Worm (Caenorhabditis elegans) whole organism, L4 larva: ENCODE results near the gene nuo-4.

Experiments
- F49E8.2 ChIP-seq: sonication (generic microtip); optimal IDR thresholded peaks from 2 replicates; lab custom pipeline; 2016; ENCODE audit warnings: missing compliant biosample characterization, mild to moderate bottlenecking, missing genetic modification characterization, borderline replicate concordance
- Y5F2A.4 ChIP-seq: fragments of 200-800 bp; sonication (Bioruptor generic); optimal IDR thresholded peaks from 2 replicates; lab custom pipeline; 2018; ENCODE audit warnings: mild to moderate bottlenecking, missing genetic modification characterization, missing compliant biosample characterization
- ZK337.2 ChIP-seq: fragments of 200-800 bp; sonication (Bioruptor generic); IDR thresholded peaks from 2 replicates; pipeline ENCODE4 v1.3.6; 2022; ENCODE audit warnings: missing genetic modification reagents, missing genetic modification characterization, missing compliant biosample characterization
- ZK546.5 ChIP-seq, 2 experiments: sonication (generic microtip); optimal IDR thresholded peaks; 2 replicates each; lab custom pipeline; 2017; ENCODE audit warnings: missing biosample characterization in 2 of 2, missing genetic modification characterization in 2 of 2
- aha-1 ChIP-seq: fragments of 150-350 bp; peaks from one replicate; lab custom pipeline; 2014; ENCODE audit warnings: missing biosample characterization, missing genetic modification characterization
- ama-1 ChIP-seq: fragments of 150-350 bp; optimal IDR thresholded peaks from 2 replicates; lab custom pipeline; 2014; ENCODE audit warnings: inconsistent platforms, mixed read lengths
- attf-4 ChIP-seq: sonication (generic microtip); optimal IDR thresholded peaks from 3 replicates; lab custom pipeline; 2017; ENCODE audit warnings: missing biosample characterization, missing genetic modification characterization
- ceh-20 ChIP-seq: fragments of 200-800 bp; sonication (Bioruptor generic); IDR thresholded peaks from 2 replicates; pipeline ENCODE4 v1.3.6; 2022; ENCODE audit warnings: missing genetic modification reagents, missing genetic modification characterization, missing compliant biosample characterization
- ceh-32 ChIP-seq: sonication (generic microtip); optimal IDR thresholded peaks from 2 replicates; lab custom pipeline; 2016; ENCODE audit warnings: mild to moderate bottlenecking, missing genetic modification characterization, missing compliant biosample characterization; ENCODE audit not compliant: poor library complexity
- ceh-62 ChIP-seq: sonication (generic microtip); optimal IDR thresholded peaks from 2 replicates; lab custom pipeline; 2017; ENCODE audit warnings: missing biosample characterization, missing genetic modification characterization
- ces-1 ChIP-seq: fragments of 150-350 bp; sonication (generic microtip); optimal IDR thresholded peaks from 4 replicates; lab custom pipeline; 2014; ENCODE audit warnings: missing biosample characterization, missing genetic modification reagents, missing genetic modification characterization
- daf-16 ChIP-seq, 3 experiments: sonication (generic microtip); optimal IDR thresholded peaks; 2 replicates each; lab custom pipeline; 2016 to 2017; ENCODE audit warnings: missing genetic modification characterization in 3 of 3, missing genetic modification reagents in 3 of 3, mild to moderate bottlenecking in 2 of 3, missing compliant biosample characterization in 2 of 3, missing biosample characterization in 1 of 3, moderate library complexity in 1 of 3
- daf-19 ChIP-seq: fragments of 200-800 bp; sonication (Bioruptor generic); conservative IDR thresholded peaks from 2 replicates; pipeline ENCODE4 v1.3.6; 2022; ENCODE audit warnings: missing genetic modification characterization, missing compliant biosample characterization
- dmd-6 ChIP-seq: fragments of 200-800 bp; sonication (Bioruptor generic); IDR thresholded peaks from 2 replicates; pipeline ENCODE4 v1.3.6; 2022; ENCODE audit warnings: missing genetic modification reagents, missing genetic modification characterization, missing compliant biosample characterization
- dpl-1 ChIP-seq: fragments of 150-350 bp; optimal IDR thresholded peaks from 2 replicates; lab custom pipeline; 2014; ENCODE audit warnings: missing biosample characterization, missing genetic modification reagents, missing genetic modification characterization
- duxl-1 ChIP-seq: sonication (generic microtip); optimal IDR thresholded peaks from 2 replicates; lab custom pipeline; 2016; ENCODE audit warnings: mild to moderate bottlenecking, missing genetic modification characterization, moderate library complexity, missing compliant biosample characterization; ENCODE audit not compliant: poor library complexity
- dve-1 ChIP-seq: sonication (generic microtip); optimal IDR thresholded peaks from 2 replicates; lab custom pipeline; 2017; ENCODE audit warnings: antibody characterized with exemption, mild to moderate bottlenecking, missing genetic modification characterization, missing compliant biosample characterization; ENCODE audit not compliant: insufficient read depth
- gei-8 ChIP-seq: fragments of 200-800 bp; sonication (Bioruptor generic); optimal IDR thresholded peaks from 2 replicates; lab custom pipeline; 2018; ENCODE audit warnings: mild to moderate bottlenecking, missing genetic modification characterization, missing compliant biosample characterization
- hif-1 ChIP-seq, 2 experiments: sonication (generic microtip); optimal IDR thresholded peaks; 2 replicates each; lab custom pipeline; 2016 to 2017; ENCODE audit warnings: missing compliant biosample characterization in 2 of 2, missing genetic modification characterization in 2 of 2, missing genetic modification reagents in 2 of 2, missing genotype in 2 of 2, mild to moderate bottlenecking in 1 of 2
- hlh-11 ChIP-seq: fragments of 200-800 bp; sonication (Bioruptor generic); optimal IDR thresholded peaks from 2 replicates; lab custom pipeline; 2018; ENCODE audit warnings: mild to moderate bottlenecking, missing genetic modification characterization, missing compliant biosample characterization
- jun-1 ChIP-seq: fragments of 150-350 bp; optimal IDR thresholded peaks from 2 replicates; lab custom pipeline; 2014; ENCODE audit warnings: missing biosample characterization, missing genetic modification reagents, missing genetic modification characterization
- lim-7 ChIP-seq: fragments of 200-800 bp; sonication (Bioruptor generic); IDR thresholded peaks from 2 replicates; pipeline ENCODE4 v1.3.6; 2022; ENCODE audit warnings: missing genetic modification characterization, missing compliant biosample characterization
- lin-15B ChIP-seq: fragments of 150-350 bp; sonication (generic microtip); optimal IDR thresholded peaks from 3 replicates; lab custom pipeline; 2014; ENCODE audit warnings: missing biosample characterization, missing genetic modification characterization
- lin-39 ChIP-seq: fragments of 150-350 bp; optimal IDR thresholded peaks from 2 replicates; lab custom pipeline; 2014; ENCODE audit warnings: missing biosample characterization, missing genetic modification reagents, missing genetic modification characterization
- lsy-2 ChIP-seq, 2 experiments: fragments of 150-350 bp in 1 of 2; sonication (generic microtip) in 1 of 2; optimal IDR thresholded peaks; 2 replicates each; lab custom pipeline; 2014 to 2017; ENCODE audit warnings: missing biosample characterization in 2 of 2, missing genetic modification characterization in 2 of 2
- mep-1 ChIP-seq: fragments of 150-350 bp; sonication (generic microtip); optimal IDR thresholded peaks from 3 replicates; lab custom pipeline; 2014; ENCODE audit warnings: missing biosample characterization, missing genetic modification characterization
- mes-2 ChIP-seq: sonication (generic microtip); optimal IDR thresholded peaks from 2 replicates; lab custom pipeline; 2016; ENCODE audit warnings: missing genotype, mild to moderate bottlenecking, missing genetic modification characterization, missing compliant biosample characterization; ENCODE audit not compliant: poor library complexity, severe bottlenecking
- nhr-10 ChIP-seq: fragments of 150-350 bp; optimal IDR thresholded peaks from 2 replicates; lab custom pipeline; 2014; ENCODE audit warnings: missing biosample characterization, missing genetic modification characterization
- nhr-237 ChIP-seq: sonication (generic microtip); optimal IDR thresholded peaks from 2 replicates; lab custom pipeline; 2017; ENCODE audit warnings: missing biosample characterization, missing genetic modification characterization
- nhr-25 ChIP-seq: sonication (generic microtip); optimal IDR thresholded peaks from 2 replicates; lab custom pipeline; 2017; ENCODE audit warnings: missing genetic modification characterization, mild to moderate bottlenecking, missing compliant biosample characterization, antibody characterized with exemption, moderate library complexity, borderline replicate concordance; ENCODE audit not compliant: insufficient read depth
- nhr-28 ChIP-seq: fragments of 150-350 bp; optimal IDR thresholded peaks from 2 replicates; lab custom pipeline; 2014; ENCODE audit warnings: missing biosample characterization, missing genetic modification characterization
- nhr-41 ChIP-seq: fragments of 200-800 bp; sonication (Bioruptor generic); IDR thresholded peaks from 2 replicates; pipeline ENCODE4 v1.3.6; 2022; ENCODE audit warnings: missing genetic modification reagents, missing genetic modification characterization, missing compliant biosample characterization
- nhr-77 ChIP-seq: fragments of 150-350 bp; optimal IDR thresholded peaks from 2 replicates; lab custom pipeline; 2014; ENCODE audit warnings: missing biosample characterization, missing genetic modification characterization
- pqm-1 ChIP-seq: sonication (generic microtip); optimal IDR thresholded peaks from 2 replicates; lab custom pipeline; 2017; ENCODE audit warnings: missing biosample characterization, missing genetic modification characterization
- saeg-2 ChIP-seq: fragments of 200-800 bp; sonication (Bioruptor generic); IDR thresholded peaks from 2 replicates; pipeline ENCODE4 v1.3.6; 2022; ENCODE audit warnings: missing genetic modification reagents, missing genetic modification characterization, missing compliant biosample characterization
- snpc-1.2 ChIP-seq: fragments of 200-800 bp; sonication (Bioruptor generic); IDR thresholded peaks from 2 replicates; pipeline ENCODE4 v1.3.6; 2022; ENCODE audit warnings: missing genetic modification reagents, missing genetic modification characterization, missing compliant biosample characterization
- snpc-4 ChIP-seq: fragments of 150-350 bp; optimal IDR thresholded peaks from 2 replicates; lab custom pipeline; 2014; ENCODE audit warnings: missing biosample characterization, missing genetic modification characterization
- tag-97 ChIP-seq: fragments of 200-800 bp; sonication (Bioruptor generic); IDR thresholded peaks from 2 replicates; pipeline ENCODE4 v1.3.6; 2022; ENCODE audit warnings: missing genetic modification characterization, missing compliant biosample characterization
- unc-62 ChIP-seq, 3 experiments: fragments of 150-350 bp in 1 of 3; sonication (generic microtip); optimal IDR thresholded peaks in 2 of 3; peaks in 1 of 3; 1 replicate in 1 of 3; 2 replicates in 2 of 3; lab custom pipeline; 2014 to 2017; ENCODE audit warnings: missing biosample characterization in 3 of 3, missing genetic modification characterization in 3 of 3, missing genetic modification reagents in 3 of 3, missing genotype in 1 of 3
- zag-1 ChIP-seq: fragments of 150-350 bp; optimal IDR thresholded peaks from 2 replicates; lab custom pipeline; 2014; ENCODE audit warnings: missing biosample characterization, missing genetic modification characterization
- zfp-2 ChIP-seq: sonication (generic microtip); optimal IDR thresholded peaks from 2 replicates; lab custom pipeline; 2016; ENCODE audit warnings: mild to moderate bottlenecking, missing genetic modification characterization, missing compliant biosample characterization
- zip-11 ChIP-seq: fragments of 200-800 bp; sonication (Bioruptor generic); IDR thresholded peaks from 2 replicates; pipeline ENCODE4 v1.3.6; 2022; ENCODE audit warnings: missing genetic modification characterization, missing compliant biosample characterization
- zip-2 ChIP-seq: fragments of 150-350 bp; optimal IDR thresholded peaks from 2 replicates; lab custom pipeline; 2014; ENCODE audit warnings: missing biosample characterization, missing genetic modification characterization
- ztf-11 ChIP-seq: fragments of 150-350 bp; optimal IDR thresholded peaks from 2 replicates; lab custom pipeline; 2014; ENCODE audit warnings: missing biosample characterization, missing genetic modification characterization
- ztf-7 ChIP-seq: fragments of 150-350 bp; optimal IDR thresholded peaks from 2 replicates; lab custom pipeline; 2014; ENCODE audit warnings: missing biosample characterization, missing genetic modification characterization

The nuo-4 gene

DNA sequence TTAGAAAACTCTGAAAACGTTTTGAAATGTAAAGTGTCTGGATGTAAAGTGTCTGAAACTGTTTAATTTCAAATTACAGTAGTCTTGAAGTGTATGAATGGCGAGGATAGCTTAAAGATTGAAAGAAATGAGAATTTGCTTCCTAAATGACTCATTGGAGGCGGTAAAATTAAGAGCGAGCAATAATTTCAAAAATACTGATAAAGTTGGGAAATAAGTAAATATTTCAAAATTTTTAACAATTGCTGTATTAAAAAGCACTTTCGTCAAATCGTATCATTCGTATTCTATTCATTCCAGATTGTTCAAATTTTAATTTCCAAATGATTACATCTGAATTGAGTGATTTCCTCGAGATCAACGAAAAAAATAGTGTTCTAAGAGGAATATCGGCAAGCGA, 34.2 kb downstream of the nuo-4 start, which contains the start of gene B0280.2 (continued):
- TF ChIP-seq nhr-41 (no peak), duxl-1 (tag; lab: Kevin White, UChicago) (no peak), gei-8 (GFP tag; lab: Kevin White, UChicago) (no peak), lim-7 (no peak)

DNA sequence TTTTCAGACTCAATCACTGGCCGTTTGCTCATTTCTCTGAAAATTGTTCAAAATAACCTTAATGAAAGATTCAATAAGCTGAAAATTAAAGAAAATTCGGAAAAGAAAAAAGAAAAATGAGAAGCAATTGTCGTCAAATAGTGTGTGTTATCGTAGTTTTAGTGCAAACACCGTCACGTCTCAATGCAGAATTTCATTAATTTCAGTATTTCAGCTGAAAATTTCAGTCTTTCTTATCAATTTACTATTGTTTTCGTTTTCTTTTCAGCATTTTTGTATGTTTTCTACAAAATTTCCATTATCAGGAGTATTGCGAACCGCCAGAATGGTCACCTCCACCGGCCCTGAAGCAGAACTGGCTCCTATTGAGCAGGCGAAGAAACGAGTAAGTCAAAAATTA, 35.7 kb downstream of the nuo-4 start, which contains the start of the genes B0280.9 and rpia-1:
B0280.9 (minus strand) TSS at position 36 of the 400 bp plus-strand sequence.
rpia-1 (plus strand) TSS at position 269 of the 400 bp plus-strand sequence.
- TF ChIP-seq F49E8.2 = no peak
- peak; percentile 41 for TF ChIP-seq nhr-77
- peak; percentile 6 for TF ChIP-seq dpl-1 (GFP tag; lab: Kevin White, UChicago)
- TF ChIP-seq zag-1 (tag; lab: Kevin White, UChicago) = no peak
- TF ChIP-seq dve-1 (tag; lab: Kevin White, UChicago) = peak; percentile 52
- peak; percentile 16 for TF ChIP-seq nhr-10
- peak in 1 of 2 experiments; percentile 73 for TF ChIP-seq unc-62 (GFP tag; optimal IDR thresholded peaks at IDR 0.05 in 1 of 2; lab: Kevin White, UChicago)
- no peak for TF ChIP-seq unc-62 (tag; optimal IDR thresholded peaks at IDR 0.05; lab: Kevin White, UChicago)
- peak; percentile 5 for TF ChIP-seq ztf-7
- peak; percentile 23 for TF ChIP-seq pqm-1 (tag; lab: Kevin White, UChicago)
- TF ChIP-seq ztf-11 (tag; lab: Kevin White, UChicago) = no peak
- peak; percentile 6 for TF ChIP-seq nhr-28 (tag; lab: Kevin White, UChicago)
- peak; percentile 42 to 96 for TF ChIP-seq lsy-2 (tag; optimal IDR thresholded peaks at IDR 0.05; lab: Kevin White, UChicago)
- no peak for TF ChIP-seq snpc-4
- TF ChIP-seq ceh-32 (tag; lab: Kevin White, UChicago) = no peak
- TF ChIP-seq hlh-11 (tag; lab: Kevin White, UChicago) = peak; percentile 40
- peak; percentile 25 for TF ChIP-seq mep-1 (tag; lab: Kevin White, UChicago)
- TF ChIP-seq mes-2 (tag; lab: Kevin White, UChicago) = peak; percentile 44
- no peak for TF ChIP-seq ceh-20
- TF ChIP-seq aha-1 (tag; lab: Kevin White, UChicago) = peak; percentile 79
- TF ChIP-seq zip-2 (tag; lab: Kevin White, UChicago) = no peak
- no peak for TF ChIP-seq ces-1 (GFP tag; lab: Kevin White, UChicago)
- TF ChIP-seq daf-16 (GFP tag; optimal IDR thresholded peaks at IDR 0.05; lab: Kevin White, UChicago) = no peak
- TF ChIP-seq daf-16 (tag; optimal IDR thresholded peaks at IDR 0.05; lab: Kevin White, UChicago) = peak; percentile 72

DNA sequence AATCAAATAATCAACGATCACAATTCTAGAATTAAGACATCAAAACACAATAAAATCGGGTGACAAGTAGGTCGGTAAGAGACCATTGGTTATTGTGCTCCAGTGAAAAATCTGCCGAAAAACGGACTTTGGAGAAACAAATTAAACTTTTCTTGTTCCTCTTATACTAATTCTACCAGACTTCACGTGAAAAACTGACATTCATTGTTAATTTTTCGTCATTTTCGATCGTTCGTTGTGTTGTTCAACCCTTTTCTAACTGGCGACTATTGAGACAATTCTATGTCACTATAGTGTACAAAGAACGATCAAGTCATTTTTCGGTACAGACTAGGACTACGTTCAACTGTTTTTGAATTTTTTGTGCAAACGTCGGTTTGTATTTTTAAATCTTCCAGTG, 38.1 kb downstream of the nuo-4 start:
- TF ChIP-seq Y5F2A.4 = no peak
- TF ChIP-seq nhr-25 = no peak
- TF ChIP-seq jun-1 (tag; lab: Kevin White, UChicago) = no peak
- TF ChIP-seq dmd-6 = peak; percentile 55; the same call in 1 of the 2 replicates
- TF ChIP-seq ceh-20 = no peak
- no peak for TF ChIP-seq hif-1 (tag; optimal IDR thresholded peaks at IDR 0.05; lab: Kevin White, UChicago)
- TF ChIP-seq zfp-2 (tag; lab: Kevin White, UChicago) = no peak
- TF ChIP-seq ZK337.2 (GFP tag; lab: Robert Waterston, UW) = no peak
- TF ChIP-seq daf-16 (GFP tag; optimal IDR thresholded peaks at IDR 0.05; lab: Kevin White, UChicago) = no peak
- TF ChIP-seq daf-16 (tag; optimal IDR thresholded peaks at IDR 0.05; lab: Kevin White, UChicago) = peak; percentile 61
- no peak for TF ChIP-seq attf-4
- TF ChIP-seq aha-1 (tag; lab: Kevin White, UChicago) = no peak
- TF ChIP-seq snpc-4 = no peak
- no peak for TF ChIP-seq zip-2 (tag; lab: Kevin White, UChicago)
- TF ChIP-seq gei-8 (GFP tag; lab: Kevin White, UChicago) = no peak
- TF ChIP-seq lin-15B (tag; lab: Kevin White, UChicago) = no peak
- no peak for TF ChIP-seq lin-39 (tag; lab: Kevin White, UChicago)
- TF ChIP-seq mep-1 (tag; lab: Kevin White, UChicago) = peak; percentile 40
- no peak for TF ChIP-seq ZK546.5 (tag; optimal IDR thresholded peaks at IDR 0.05; lab: Kevin White, UChicago)
- no peak for TF ChIP-seq unc-62 (GFP tag; optimal IDR thresholded peaks at IDR 0.05 in 1 of 2; lab: Kevin White, UChicago)
- no peak for TF ChIP-seq unc-62 (tag; optimal IDR thresholded peaks at IDR 0.05; lab: Kevin White, UChicago)
- TF ChIP-seq zip-11 (GFP tag; lab: Robert Waterston, UW) = no peak
- peak; percentile 29 for TF ChIP-seq nhr-77
- TF ChIP-seq ama-1 (lab: Kevin White, UChicago) = peak; percentile 59
- no peak for TF ChIP-seq nhr-237 (tag; lab: Kevin White, UChicago)
- TF ChIP-seq ceh-32 (tag; lab: Kevin White, UChicago) = no peak
- TF ChIP-seq tag-97 (GFP tag; lab: Robert Waterston, UW) = no peak
- no peak for TF ChIP-seq ceh-62 (tag; lab: Kevin White, UChicago)
- TF ChIP-seq daf-19 (GFP tag; lab: Robert Waterston, UW) = no peak
- no peak for TF ChIP-seq zag-1 (tag; lab: Kevin White, UChicago)
- TF ChIP-seq snpc-1.2 = no peak
- no peak for TF ChIP-seq saeg-2 (GFP tag; lab: Robert Waterston, UW)
